Fruit fly (Drosophila melanogaster) whole organism, embryonic: ENCODE measurements around the gene Gr2a.

Source experiments
- ATbp ChIP-seq: fragments of 200-800 bp; sonication (Bioruptor generic); optimal IDR thresholded peaks from 2 replicates; lab custom pipeline; 2017; ENCODE audit warnings: missing biosample characterization, mild to moderate bottlenecking, missing genetic modification characterization, missing genetic modification reagents
- Ada2b ChIP-seq: fragments of 200-800 bp; sonication (Bioruptor generic); IDR thresholded peaks from 2 replicates; pipeline ENCODE4 v1.3.6; 2022; ENCODE audit warnings: missing biosample characterization, missing genetic modification characterization
- Adf1 ChIP-seq: fragments of 200-800 bp; sonication (Bioruptor generic); IDR thresholded peaks from 2 replicates; pipeline ENCODE4 v1.3.6; 2022; ENCODE audit warnings: missing biosample characterization, missing genetic modification characterization
- Atf-2 ChIP-seq: fragments of 200-800 bp; sonication (Bioruptor generic); optimal IDR thresholded peaks from 2 replicates; lab custom pipeline; 2016; ENCODE audit warnings: missing biosample characterization, missing genetic modification characterization
- C15 ChIP-seq: fragments of 200-800 bp; sonication (Bioruptor generic); IDR thresholded peaks from 3 replicates; pipeline ENCODE4 v1.3.6; 2022; ENCODE audit warnings: missing biosample characterization, missing genetic modification characterization
- CG10543 ChIP-seq: fragments of 200-800 bp; sonication (Bioruptor generic); optimal IDR thresholded peaks from 3 replicates; lab custom pipeline; 2017; ENCODE audit warnings: missing biosample characterization, mild to moderate bottlenecking, missing genetic modification characterization, moderate library complexity
- CG10654 ChIP-seq: fragments of 200-800 bp; sonication (Bioruptor generic); optimal IDR thresholded peaks from 2 replicates; lab custom pipeline; 2016; ENCODE audit warnings: missing biosample characterization, missing genetic modification characterization
- CG11695 ChIP-seq: fragments of 200-800 bp; sonication (Bioruptor generic); IDR thresholded peaks from 3 replicates; pipeline ENCODE4 v1.3.6; 2022; ENCODE audit warnings: missing biosample characterization, missing genetic modification characterization
- CG12236 ChIP-seq: fragments of 200-800 bp; sonication (Bioruptor generic); optimal IDR thresholded peaks from 2 replicates; lab custom pipeline; 2016; ENCODE audit warnings: missing biosample characterization, missing genetic modification characterization
- CG12744 ChIP-seq: fragments of 200-800 bp; sonication (Bioruptor generic); optimal IDR thresholded peaks from 2 replicates; lab custom pipeline; 2016; ENCODE audit warnings: missing biosample characterization, missing genetic modification characterization
- CG15269 ChIP-seq: fragments of 200-800 bp; sonication (Bioruptor generic); optimal IDR thresholded peaks from 2 replicates; lab custom pipeline; 2018; ENCODE audit warnings: missing biosample characterization, mild to moderate bottlenecking, missing genetic modification characterization, moderate library complexity
- CG1529 ChIP-seq: fragments of 200-800 bp; sonication (Bioruptor generic); optimal IDR thresholded peaks from 3 replicates; lab custom pipeline; 2018; ENCODE audit warnings: missing biosample characterization, missing genetic modification characterization
- CG15479 ChIP-seq: fragments of 200-800 bp; sonication (Bioruptor generic); optimal IDR thresholded peaks from 3 replicates; lab custom pipeline; 2019; ENCODE audit warnings: missing biosample characterization, mild to moderate bottlenecking, missing genetic modification characterization, moderate library complexity
- CG1602 ChIP-seq: fragments of 200-800 bp; sonication (Bioruptor generic); optimal IDR thresholded peaks from 3 replicates; lab custom pipeline; 2016; ENCODE audit warnings: missing biosample characterization, missing genetic modification characterization
- CG17328 ChIP-seq: fragments of 200-800 bp; sonication (Bioruptor generic); IDR thresholded peaks from 2 replicates; pipeline ENCODE4 v1.3.6; 2022; ENCODE audit warnings: missing biosample characterization, missing genetic modification characterization
- CG1792 ChIP-seq: fragments of 200-800 bp; sonication (Bioruptor generic); optimal IDR thresholded peaks from 2 replicates; lab custom pipeline; 2016; ENCODE audit warnings: missing biosample characterization, missing genetic modification characterization
- CG32772 ChIP-seq: fragments of 200-800 bp; sonication (Bioruptor generic); IDR thresholded peaks from 2 replicates; pipeline ENCODE4 v1.3.6; 2022; ENCODE audit warnings: missing biosample characterization, missing genetic modification characterization
- CG4282 ChIP-seq: fragments of 200-800 bp; sonication (Bioruptor generic); optimal IDR thresholded peaks from 2 replicates; lab custom pipeline; 2016; ENCODE audit warnings: missing biosample characterization, missing genetic modification characterization
- CG4404 ChIP-seq: fragments of 200-800 bp; sonication (Bioruptor generic); IDR thresholded peaks from 2 replicates; pipeline ENCODE4 v1.3.6; 2022; ENCODE audit warnings: missing biosample characterization, missing genetic modification characterization
- CG6254 ChIP-seq: fragments of 200-800 bp; sonication (Bioruptor generic); optimal IDR thresholded peaks from 3 replicates; lab custom pipeline; 2017; ENCODE audit warnings: mild to moderate bottlenecking, missing biosample characterization, missing genetic modification reagents, missing genetic modification characterization
- CG6654 ChIP-seq: fragments of 200-800 bp; sonication (Bioruptor generic); optimal IDR thresholded peaks from 2 replicates; lab custom pipeline; 2017; ENCODE audit warnings: missing biosample characterization, mild to moderate bottlenecking, missing genetic modification characterization
- CG6683 ChIP-seq: fragments of 200-800 bp; sonication (Bioruptor generic); optimal IDR thresholded peaks from 2 replicates; lab custom pipeline; 2017; ENCODE audit warnings: missing biosample characterization, mild to moderate bottlenecking, missing genetic modification characterization, missing genetic modification reagents
- CG6765 ChIP-seq: fragments of 200-800 bp; sonication (Bioruptor generic); optimal IDR thresholded peaks from 3 replicates; lab custom pipeline; 2017; ENCODE audit warnings: missing biosample characterization, mild to moderate bottlenecking, missing genetic modification characterization
- CkIIα-i1 ChIP-seq: fragments of 200-800 bp; sonication (Bioruptor generic); IDR thresholded peaks from 2 replicates; pipeline ENCODE4 v1.3.6; 2022; ENCODE audit warnings: missing biosample characterization, missing genetic modification characterization
- Ets97D ChIP-seq: fragments of 200-800 bp; sonication (Bioruptor generic); optimal IDR thresholded peaks from 3 replicates; lab custom pipeline; 2016; ENCODE audit warnings: missing biosample characterization, missing genetic modification characterization
- H15 ChIP-seq: fragments of 200-800 bp; sonication (Bioruptor generic); IDR thresholded peaks from 3 replicates; pipeline ENCODE4 v1.3.6; 2022; ENCODE audit warnings: missing biosample characterization, missing genetic modification characterization
- Hmr ChIP-seq: fragments of 200-800 bp; sonication (Bioruptor generic); optimal IDR thresholded peaks from 3 replicates; lab custom pipeline; 2017; ENCODE audit warnings: mild to moderate bottlenecking, missing biosample characterization, missing genetic modification reagents, missing genetic modification characterization
- Hr51 ChIP-seq, 2 experiments: fragments of 200-800 bp; sonication (Bioruptor generic); optimal IDR thresholded peaks; 2 replicates in 1 of 2; 3 replicates in 1 of 2; lab custom pipeline; 2016 to 2018; ENCODE audit warnings: missing biosample characterization in 2 of 2, missing genetic modification characterization in 2 of 2, mild to moderate bottlenecking in 1 of 2, moderate library complexity in 1 of 2
- Kr ChIP-seq: fragments of 200-800 bp; sonication (Bioruptor generic); optimal IDR thresholded peaks from 2 replicates; lab custom pipeline; 2017; ENCODE audit warnings: missing biosample characterization, mild to moderate bottlenecking, missing genetic modification characterization
- Mad ChIP-seq: fragments of 200-800 bp; sonication (Bioruptor generic); optimal IDR thresholded peaks from 2 replicates; lab custom pipeline; 2016; ENCODE audit warnings: missing biosample characterization, missing genetic modification characterization
- Ravus ChIP-seq: fragments of 200-800 bp; sonication (Bioruptor generic); IDR thresholded peaks from 2 replicates; pipeline ENCODE4 v1.3.6; 2022; ENCODE audit warnings: missing biosample characterization, missing genetic modification characterization
- Sox102F ChIP-seq: fragments of 200-800 bp; sonication (Bioruptor generic); optimal IDR thresholded peaks from 2 replicates; lab custom pipeline; 2018; ENCODE audit warnings: missing biosample characterization, mild to moderate bottlenecking, missing genetic modification characterization, moderate library complexity
- Stat92E ChIP-seq, 3 experiments: fragments of >200 bp in 2 of 3; fragments of 200-800 bp in 1 of 3; sonication (Bioruptor generic) in 1 of 3; optimal IDR thresholded peaks; 2 replicates each; lab custom pipeline; 2017 to 2019; ENCODE audit warnings: missing biosample characterization in 3 of 3, missing genetic modification characterization in 3 of 3, mild to moderate bottlenecking in 1 of 3, moderate library complexity in 1 of 3
- btn ChIP-seq: fragments of 200-800 bp; sonication (Bioruptor generic); optimal IDR thresholded peaks from 2 replicates; lab custom pipeline; 2016; ENCODE audit warnings: missing biosample characterization, missing genetic modification characterization
- crp ChIP-seq, 2 experiments: fragments of 200-800 bp; sonication (Bioruptor generic); optimal IDR thresholded peaks; 2 replicates in 1 of 2; 3 replicates in 1 of 2; lab custom pipeline; 2017; ENCODE audit warnings: missing biosample characterization in 2 of 2, missing genetic modification characterization in 2 of 2, mild to moderate bottlenecking in 1 of 2, moderate library complexity in 1 of 2
- fd102C ChIP-seq: fragments of 200-800 bp; sonication (Bioruptor generic); optimal IDR thresholded peaks from 2 replicates; lab custom pipeline; 2018; ENCODE audit warnings: missing biosample characterization, mild to moderate bottlenecking, missing genetic modification characterization, moderate library complexity
- fd96Cb ChIP-seq: fragments of 200-800 bp; sonication (Bioruptor generic); optimal IDR thresholded peaks from 2 replicates; lab custom pipeline; 2018; ENCODE audit warnings: missing biosample characterization, mild to moderate bottlenecking, missing genetic modification characterization, moderate library complexity
- gem ChIP-seq: fragments of 200-800 bp; sonication (Bioruptor generic); optimal IDR thresholded peaks from 2 replicates; lab custom pipeline; 2019; ENCODE audit warnings: missing biosample characterization, mild to moderate bottlenecking, missing genetic modification characterization, moderate library complexity
- h ChIP-seq: fragments of >200 bp; optimal IDR thresholded peaks from 2 replicates; lab custom pipeline; 2017
- inv ChIP-seq: fragments of 200-800 bp; sonication (Bioruptor generic); IDR thresholded peaks from 2 replicates; pipeline ENCODE4 v1.3.6; 2022; ENCODE audit warnings: missing biosample characterization, missing genetic modification characterization; ENCODE audit not compliant: partially characterized antibody
- mld ChIP-seq: fragments of 200-800 bp; sonication (Bioruptor generic); IDR thresholded peaks from 3 replicates; pipeline ENCODE4 v1.3.6; 2022; ENCODE audit warnings: missing biosample characterization, missing genetic modification characterization; ENCODE audit not compliant: partially characterized antibody
- p53 ChIP-seq: fragments of 200-800 bp; sonication (Bioruptor generic); optimal IDR thresholded peaks from 2 replicates; lab custom pipeline; 2016; ENCODE audit warnings: missing biosample characterization, missing genetic modification characterization
- pros ChIP-seq: fragments of 200-800 bp; sonication (Bioruptor generic); optimal IDR thresholded peaks from 3 replicates; lab custom pipeline; 2019; ENCODE audit warnings: missing biosample characterization, mild to moderate bottlenecking, missing genetic modification characterization, moderate library complexity
- ro ChIP-seq: fragments of 200-800 bp; sonication (Bioruptor generic); IDR thresholded peaks from 2 replicates; pipeline ENCODE4 v1.3.6; 2022; ENCODE audit warnings: missing biosample characterization, missing genetic modification characterization
- slbo ChIP-seq: fragments of 200-800 bp; sonication (Bioruptor generic); IDR thresholded peaks from 2 replicates; pipeline ENCODE4 v1.3.6; 2022; ENCODE audit warnings: missing biosample characterization, missing genetic modification characterization
- slp2 ChIP-seq: fragments of 200-800 bp; sonication (Bioruptor generic); optimal IDR thresholded peaks from 2 replicates; lab custom pipeline; 2016; ENCODE audit warnings: missing biosample characterization, missing genetic modification characterization
- sna ChIP-seq: fragments of 200-800 bp; sonication (Bioruptor generic); IDR thresholded peaks from 2 replicates; pipeline ENCODE4 v1.3.6; 2022; ENCODE audit warnings: missing biosample characterization, missing genetic modification characterization; ENCODE audit not compliant: partially characterized antibody
- vfl ChIP-seq: fragments of 200-800 bp; sonication (Bioruptor generic); optimal IDR thresholded peaks from 2 replicates; lab custom pipeline; 2016; ENCODE audit warnings: missing biosample characterization, missing genetic modification characterization
- wor ChIP-seq: fragments of 200-800 bp; sonication (Bioruptor generic); IDR thresholded peaks from 2 replicates; pipeline ENCODE4 v1.3.6; 2022; ENCODE audit warnings: missing biosample characterization, missing genetic modification characterization
- zen ChIP-seq: fragments of 200-800 bp; sonication (Bioruptor generic); optimal IDR thresholded peaks from 3 replicates; lab custom pipeline; 2018; ENCODE audit warnings: missing biosample characterization, mild to moderate bottlenecking, missing genetic modification characterization, moderate library complexity

Gr2a gene

dm6 chrX:1470562-1470961 is 18.3 kb downstream of the Gr2a start, which contains the start of gene pck (continued):
- TF ChIP-seq CG12236 (peak; percentile 45), btn (GFP tag; lab: Kevin White, UChicago) (peak; percentile 28), CG15269 (peak; percentile 35), CG1602 (GFP tag; lab: Kevin White, UChicago) (peak; percentile 59), Hmr (GFP tag; lab: Kevin White, UChicago) (peak; percentile 51), Adf1 (GFP tag; lab: Robert Waterston, UW) (peak; percentile 31; the same call in 1 of the 2 replicates), Kr (GFP tag; lab: Kevin White, UChicago) (no peak), CG11695 (GFP tag; lab: Robert Waterston, UW) (no peak), ATbp (GFP tag; lab: Kevin White, UChicago) (peak; percentile 37), Atf-2 (peak; percentile 4), Hr51 (GFP tag; optimal IDR thresholded peaks at IDR 0.05; lab: Kevin White, UChicago) (peak; percentile 56 to 67), CG6254 (GFP tag; lab: Kevin White, UChicago) (no peak), CG6654 (GFP tag; lab: Kevin White, UChicago) (no peak), fd102C (GFP tag; lab: Kevin White, UChicago) (no peak), inv (GFP tag; lab: Robert Waterston, UW) (0 out of 2 replicates have a peak, but pooled peaks have one; percentile 25), C15 (GFP tag; lab: Robert Waterston, UW) (no peak), vfl (GFP tag; lab: Kevin White, UChicago) (peak; percentile 72), Ada2b (GFP tag; lab: Robert Waterston, UW) (peak; percentile 43; the same call in 1 of the 2 replicates), Stat92E (GFP tag; optimal IDR thresholded peaks at IDR 0.05; lab: Kevin White, UChicago) (no peak), Ravus (GFP tag; lab: Robert Waterston, UW) (no peak), pros (GFP tag; lab: Kevin White, UChicago) (no peak), sna (peak; percentile 49; the same call in 1 of the 2 replicates), crp (GFP tag; optimal IDR thresholded peaks at IDR 0.05; lab: Kevin White, UChicago) (peak in 1 of 2 experiments; percentile 37), wor (GFP tag; lab: Robert Waterston, UW) (no peak), p53 (GFP tag; lab: Kevin White, UChicago) (no peak), CG17328 (GFP tag; lab: Robert Waterston, UW) (peak; percentile 70), Ets97D (GFP tag; lab: Kevin White, UChicago) (peak; percentile 45), mld (GFP tag; lab: Robert Waterston, UW) (no peak), CG1529 (GFP tag; lab: Kevin White, UChicago) (no peak), slp2 (GFP tag; lab: Kevin White, UChicago) (peak; percentile 36), CG12744 (GFP tag; lab: Kevin White, UChicago) (peak; percentile 67), CG15479 (GFP tag; lab: Kevin White, UChicago) (no peak), CG6683 (GFP tag; lab: Kevin White, UChicago) (no peak), slbo (GFP tag; lab: Robert Waterston, UW) (peak; percentile 70), ro (GFP tag; lab: Robert Waterston, UW) (no peak), CG4404 (GFP tag; lab: Robert Waterston, UW) (peak; percentile 42; the same call in 1 of the 2 replicates), Mad (GFP tag; lab: Kevin White, UChicago) (peak; percentile 38), fd96Cb (tag; lab: Kevin White, UChicago) (peak; percentile 20), CkIIα-i1 (no peak), zen (tag; lab: Kevin White, UChicago) (peak; percentile 45), gem (tag; lab: Kevin White, UChicago) (no peak), CG10543 (peak; percentile 8), CG1792 (GFP tag; lab: Kevin White, UChicago) (peak; percentile 36), h (lab: Kevin White, UChicago) (no peak), CG10654 (GFP tag; lab: Kevin White, UChicago) (peak; percentile 38), CG4282 (no peak), CG32772 (GFP tag; lab: Robert Waterston, UW) (peak; percentile 43; the same call in 1 of the 2 replicates), H15 (peak; percentile 34; the same call in 1 of the 3 replicates), Sox102F (GFP tag; lab: Kevin White, UChicago) (peak; percentile 67), CG6765 (no peak)
